Worm (Caenorhabditis elegans) whole organism, mixed stage, embryonic: ENCODE measurements around the gene Y40C5A.4.

Experiments used
- M03D4.4 ChIP-seq: sonication (generic microtip); optimal IDR thresholded peaks from 2 replicates; lab custom pipeline; 2017; ENCODE audit warnings: mild to moderate bottlenecking, missing genetic modification characterization, missing compliant biosample characterization
- bed-3 ChIP-seq: fragments of 200-800 bp; sonication (Bioruptor generic); optimal IDR thresholded peaks from 3 replicates; lab custom pipeline; 2018; ENCODE audit warnings: mild to moderate bottlenecking, missing genetic modification characterization, moderate library complexity, missing compliant biosample characterization
- blmp-1 ChIP-seq: fragments of 150-350 bp; optimal IDR thresholded peaks from 2 replicates; lab custom pipeline; 2014; ENCODE audit warnings: missing biosample characterization, missing genetic modification characterization
- ceh-39 ChIP-seq: fragments of 150-350 bp; optimal IDR thresholded peaks from 2 replicates; lab custom pipeline; 2014; ENCODE audit warnings: missing biosample characterization, missing genetic modification characterization
- ceh-43 ChIP-seq: fragments of 200-800 bp; sonication (Bioruptor generic); optimal IDR thresholded peaks from 2 replicates; lab custom pipeline; 2018; ENCODE audit warnings: mild to moderate bottlenecking, missing genetic modification characterization, moderate library complexity, missing compliant biosample characterization
- ceh-83 ChIP-seq: fragments of 200-800 bp; sonication (Bioruptor generic); optimal IDR thresholded peaks from 2 replicates; lab custom pipeline; 2018; ENCODE audit warnings: mild to moderate bottlenecking, missing genetic modification characterization, missing compliant biosample characterization
- ces-1 ChIP-seq: fragments of 150-350 bp; optimal IDR thresholded peaks from 2 replicates; lab custom pipeline; 2014; ENCODE audit warnings: missing biosample characterization, missing genetic modification reagents, missing genetic modification characterization
- cnd-1 ChIP-seq: fragments of 200-800 bp; sonication (Bioruptor generic); optimal IDR thresholded peaks from 2 replicates; lab custom pipeline; 2018; ENCODE audit warnings: mild to moderate bottlenecking, missing genetic modification characterization, missing compliant biosample characterization
- drap-1 ChIP-seq: fragments of 200-800 bp; sonication (Bioruptor generic); optimal IDR thresholded peaks from 3 replicates; lab custom pipeline; 2018; ENCODE audit warnings: mild to moderate bottlenecking, missing genetic modification characterization, missing compliant biosample characterization
- elt-1 ChIP-seq: sonication (generic microtip); optimal IDR thresholded peaks from 2 replicates; lab custom pipeline; 2017; ENCODE audit warnings: missing genetic modification characterization, mild to moderate bottlenecking, missing compliant biosample characterization, antibody characterized with exemption, moderate library complexity, borderline replicate concordance; ENCODE audit not compliant: insufficient read depth
- elt-3 ChIP-seq: fragments of 150-350 bp; optimal IDR thresholded peaks from 2 replicates; lab custom pipeline; 2014; ENCODE audit warnings: missing biosample characterization, missing genetic modification characterization
- flh-1 ChIP-seq: fragments of 200-800 bp; sonication (Bioruptor generic); optimal IDR thresholded peaks from 2 replicates; lab custom pipeline; 2018; ENCODE audit warnings: mild to moderate bottlenecking, missing genetic modification characterization, moderate library complexity, missing compliant biosample characterization
- ham-2 ChIP-seq: fragments of 200-800 bp; sonication (Bioruptor generic); optimal IDR thresholded peaks from 2 replicates; lab custom pipeline; 2018; ENCODE audit warnings: mild to moderate bottlenecking, missing genetic modification characterization, missing compliant biosample characterization
- hlh-1 ChIP-seq: fragments of 150-350 bp; optimal IDR thresholded peaks from 2 replicates; lab custom pipeline; 2014; ENCODE audit warnings: missing biosample characterization, missing genetic modification reagents, missing genetic modification characterization
- lin-13 ChIP-seq: fragments of 150-350 bp; optimal IDR thresholded peaks from 2 replicates; lab custom pipeline; 2014; ENCODE audit warnings: missing biosample characterization, missing genetic modification characterization
- lin-32 ChIP-seq: fragments of 200-800 bp; sonication (Bioruptor generic); optimal IDR thresholded peaks from 2 replicates; lab custom pipeline; 2018; ENCODE audit warnings: mild to moderate bottlenecking, missing genetic modification characterization, missing compliant biosample characterization
- lsy-2 ChIP-seq: fragments of 150-350 bp; optimal IDR thresholded peaks from 2 replicates; lab custom pipeline; 2014; ENCODE audit warnings: missing biosample characterization, missing genetic modification characterization
- mab-5 ChIP-seq: fragments of 150-350 bp; optimal IDR thresholded peaks from 2 replicates; lab custom pipeline; 2014; ENCODE audit warnings: missing biosample characterization, missing genetic modification characterization
- mep-1 ChIP-seq: fragments of 150-350 bp; optimal IDR thresholded peaks from 2 replicates; lab custom pipeline; 2017; ENCODE audit warnings: missing biosample characterization, missing genetic modification reagents, missing genetic modification characterization, inconsistent platforms
- mls-2 ChIP-seq: sonication (generic microtip); optimal IDR thresholded peaks from 2 replicates; lab custom pipeline; 2016; ENCODE audit warnings: mild to moderate bottlenecking, missing genetic modification characterization, moderate library complexity, missing compliant biosample characterization
- nhr-12 ChIP-seq: fragments of 150-350 bp; optimal IDR thresholded peaks from 2 replicates; lab custom pipeline; 2014; ENCODE audit warnings: missing biosample characterization, missing genetic modification characterization
- nhr-2 ChIP-seq: fragments of 150-350 bp; optimal IDR thresholded peaks from 2 replicates; lab custom pipeline; 2014; ENCODE audit warnings: missing biosample characterization, missing genetic modification characterization
- nhr-237 ChIP-seq: fragments of 150-350 bp; optimal IDR thresholded peaks from 2 replicates; lab custom pipeline; 2014; ENCODE audit warnings: missing biosample characterization, missing genetic modification characterization
- nhr-28 ChIP-seq: fragments of 150-350 bp; optimal IDR thresholded peaks from 2 replicates; lab custom pipeline; 2014; ENCODE audit warnings: missing biosample characterization, missing genetic modification characterization
- nhr-76 ChIP-seq: sonication (generic microtip); optimal IDR thresholded peaks from 2 replicates; lab custom pipeline; 2017; ENCODE audit warnings: missing biosample characterization, missing genetic modification characterization
- pha-4 ChIP-seq: fragments of 150-350 bp; optimal IDR thresholded peaks from 2 replicates; lab custom pipeline; 2018; ENCODE audit warnings: missing biosample characterization, missing genetic modification reagents, missing genetic modification characterization
- sem-2 ChIP-seq: fragments of 200-800 bp; sonication (Bioruptor generic); optimal IDR thresholded peaks from 2 replicates; lab custom pipeline; 2018; ENCODE audit warnings: mild to moderate bottlenecking, missing genetic modification characterization, missing compliant biosample characterization
- snpc-4 ChIP-seq: fragments of 150-350 bp; optimal IDR thresholded peaks from 2 replicates; lab custom pipeline; 2014; ENCODE audit warnings: missing biosample characterization, missing genetic modification characterization
- sptf-1 ChIP-seq: sonication (generic microtip); optimal IDR thresholded peaks from 2 replicates; lab custom pipeline; 2017; ENCODE audit warnings: mild to moderate bottlenecking, missing genetic modification characterization, moderate library complexity, missing compliant biosample characterization
- tbx-8 ChIP-seq: fragments of 200-800 bp; sonication (Bioruptor generic); optimal IDR thresholded peaks from 2 replicates; lab custom pipeline; 2018; ENCODE audit warnings: mild to moderate bottlenecking, missing genetic modification characterization, moderate library complexity, missing compliant biosample characterization
- unc-120 ChIP-seq: sonication (generic microtip); optimal IDR thresholded peaks from 2 replicates; lab custom pipeline; 2017; ENCODE audit warnings: missing genetic modification characterization, missing compliant biosample characterization; ENCODE audit not compliant: poor library complexity, severe bottlenecking
- unc-39 ChIP-seq: fragments of 150-350 bp; optimal IDR thresholded peaks from 2 replicates; lab custom pipeline; 2014; ENCODE audit warnings: missing biosample characterization, missing genetic modification characterization
- unc-62 ChIP-seq: fragments of 150-350 bp; optimal IDR thresholded peaks from 2 replicates; lab custom pipeline; 2014; ENCODE audit warnings: missing biosample characterization, missing genetic modification reagents, missing genetic modification characterization
- zip-8 ChIP-seq: fragments of 150-350 bp; optimal IDR thresholded peaks from 2 replicates; lab custom pipeline; 2014; ENCODE audit warnings: missing biosample characterization, missing genetic modification characterization
- ztf-11 ChIP-seq: fragments of 150-350 bp; optimal IDR thresholded peaks from 2 replicates; lab custom pipeline; 2014; ENCODE audit warnings: missing biosample characterization, missing genetic modification characterization

Y40C5A.4 gene

DNA sequence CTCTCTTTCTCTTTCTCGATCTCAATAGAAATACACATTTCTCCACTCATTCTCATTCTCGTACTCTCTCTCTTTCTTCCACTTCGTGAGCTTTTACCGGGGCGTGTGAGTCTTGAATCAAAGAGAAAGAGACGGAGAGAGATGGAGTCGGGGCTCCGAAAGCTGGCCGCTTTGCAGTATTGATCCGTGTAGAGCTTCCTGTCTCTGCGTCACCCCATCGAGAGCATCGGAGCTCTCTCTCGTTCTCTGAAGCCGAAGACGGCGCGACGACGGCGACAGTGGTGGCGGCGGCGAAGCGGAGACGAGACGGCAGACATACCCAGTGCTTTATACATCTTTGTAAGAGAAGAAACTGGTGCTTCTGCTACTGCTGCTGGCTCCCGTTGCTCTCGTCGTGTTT is 37.2 kb upstream of the Y40C5A.4 start:
- no peak for TF ChIP-seq unc-62 (GFP tag; lab: Kevin White, UChicago)
- TF ChIP-seq M03D4.4 (tag; lab: Kevin White, UChicago) = no peak
- TF ChIP-seq zip-8 (tag; lab: Kevin White, UChicago) = no peak
- TF ChIP-seq drap-1 = no peak
- TF ChIP-seq lin-32 (GFP tag; lab: Kevin White, UChicago) = no peak
- TF ChIP-seq lin-13 (tag; lab: Kevin White, UChicago) = no peak
- TF ChIP-seq ceh-39 (tag; lab: Kevin White, UChicago) = no peak
- TF ChIP-seq snpc-4 (tag; lab: Kevin White, UChicago) = no peak
- no peak for TF ChIP-seq elt-3 (tag; lab: Kevin White, UChicago)
- TF ChIP-seq nhr-76 = no peak
- no peak for TF ChIP-seq pha-4 (tag; lab: Kevin White, UChicago)
- TF ChIP-seq nhr-12 (tag; lab: Kevin White, UChicago) = no peak
- no peak for TF ChIP-seq sem-2 (GFP tag; lab: Kevin White, UChicago)
- TF ChIP-seq sptf-1 (tag; lab: Kevin White, UChicago) = peak; percentile 25
- TF ChIP-seq unc-39 (tag; lab: Kevin White, UChicago) = no peak
- no peak for TF ChIP-seq ceh-43 (GFP tag; lab: Kevin White, UChicago)
- peak; percentile 65 for TF ChIP-seq mls-2 (tag; lab: Kevin White, UChicago)
- TF ChIP-seq mep-1 (tag; lab: Kevin White, UChicago) = peak; percentile 45
- TF ChIP-seq ztf-11 (tag; lab: Kevin White, UChicago) = no peak
- peak; percentile 90 for TF ChIP-seq unc-120
- TF ChIP-seq nhr-28 (tag; lab: Kevin White, UChicago) = no peak
- no peak for TF ChIP-seq elt-1 (tag; lab: Kevin White, UChicago)
- no peak for TF ChIP-seq ham-2 (GFP tag; lab: Kevin White, UChicago)
- no peak for TF ChIP-seq cnd-1 (tag; lab: Kevin White, UChicago)
- no peak for TF ChIP-seq nhr-2 (tag; lab: Kevin White, UChicago)
- no peak for TF ChIP-seq ceh-83 (GFP tag; lab: Kevin White, UChicago)
- no peak for TF ChIP-seq bed-3 (GFP tag; lab: Kevin White, UChicago)
- no peak for TF ChIP-seq mab-5 (tag; lab: Kevin White, UChicago)
- no peak for TF ChIP-seq flh-1
- no peak for TF ChIP-seq tbx-8 (GFP tag; lab: Kevin White, UChicago)
- TF ChIP-seq hlh-1 = no peak
- TF ChIP-seq blmp-1 = no peak
- peak; percentile 71 for TF ChIP-seq ces-1 (GFP tag; lab: Kevin White, UChicago)
- TF ChIP-seq nhr-237 (tag; lab: Kevin White, UChicago) = peak; percentile 24
- TF ChIP-seq lsy-2 = peak; percentile 19

DNA sequence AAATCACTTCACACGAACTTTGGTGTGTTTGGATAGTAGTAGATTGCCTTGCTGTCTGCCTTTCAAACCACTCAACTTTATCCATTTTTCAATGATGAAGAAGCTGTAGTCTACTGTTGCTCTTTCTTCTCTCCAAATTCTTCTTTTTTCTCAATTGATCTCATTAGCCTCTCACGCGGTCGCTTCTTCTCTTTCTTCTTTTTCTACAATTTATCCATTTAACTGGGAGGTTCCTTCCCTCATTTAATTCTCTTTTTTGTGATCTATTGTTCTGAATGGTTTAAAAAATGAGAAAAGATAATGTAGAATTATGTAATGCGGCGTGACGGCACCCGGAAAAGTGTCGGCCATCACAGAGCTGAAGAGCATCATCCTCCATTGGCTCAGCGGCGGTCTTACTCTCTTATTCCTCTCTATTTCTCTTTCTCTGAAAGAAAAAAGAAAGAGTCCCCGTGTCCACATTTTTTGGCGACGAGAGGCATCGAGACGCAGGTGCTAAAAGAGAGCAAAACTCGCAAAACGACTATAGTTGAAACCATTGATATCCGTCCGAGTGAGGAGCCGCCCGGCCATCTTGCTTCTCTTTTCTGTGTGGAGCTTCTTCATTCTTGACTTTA is 35.7 kb upstream of the Y40C5A.4 start:
- TF ChIP-seq pha-4 (tag; lab: Kevin White, UChicago) (no peak), snpc-4 (tag; lab: Kevin White, UChicago) (no peak), mls-2 (tag; lab: Kevin White, UChicago) (peak; percentile 41), ztf-11 (tag; lab: Kevin White, UChicago) (no peak), unc-120 (peak; percentile 52), ces-1 (GFP tag; lab: Kevin White, UChicago) (peak; percentile 81), hlh-1 (no peak)

DNA sequence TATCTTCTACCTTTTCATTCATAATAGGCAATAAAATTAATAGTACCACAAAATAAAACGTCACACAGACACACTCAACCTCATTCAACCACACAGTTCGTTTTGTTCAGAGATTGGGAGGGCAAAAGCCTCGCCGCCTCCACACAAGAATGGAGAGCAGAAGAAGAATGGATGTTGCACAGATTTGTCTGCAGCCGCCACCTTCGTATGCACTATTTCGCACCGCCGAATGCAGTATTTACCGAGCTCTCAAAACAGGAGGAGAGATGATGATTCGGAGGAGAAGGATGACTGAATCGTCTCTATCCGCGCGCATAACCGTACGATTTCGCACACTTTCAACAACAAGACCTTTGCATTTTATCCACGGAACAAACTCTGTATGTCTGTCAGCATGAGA is 32.6 kb upstream of the Y40C5A.4 start:
- TF ChIP-seq cnd-1 (tag; lab: Kevin White, UChicago) (peak; percentile 18), lin-32 (GFP tag; lab: Kevin White, UChicago) (no peak)

DNA sequence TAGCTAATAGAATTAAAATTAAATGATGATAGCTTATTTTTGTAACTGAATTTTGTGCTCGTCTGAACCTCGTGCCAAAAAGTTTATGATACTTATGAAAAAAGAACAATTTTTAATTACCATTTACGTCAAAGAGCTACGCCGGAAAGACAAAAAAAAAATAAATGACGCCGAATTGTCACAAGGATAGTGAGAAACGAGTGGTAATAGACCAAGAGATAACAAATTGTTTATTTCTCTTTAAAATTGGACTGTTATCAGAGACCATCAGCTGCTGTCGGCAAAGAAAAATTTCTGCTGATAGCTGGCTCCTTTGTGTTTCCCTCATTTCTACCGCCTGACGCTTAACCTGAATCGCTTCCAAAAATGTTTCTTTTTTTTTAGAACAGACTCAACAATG is 28.8 kb upstream of the Y40C5A.4 start, which contains the start of gene pitr-1:
Gene pitr-1, plus strand, starts transcription at position 386 of the 400 bp plus-strand sequence.
- TF ChIP-seq ztf-11 (tag; lab: Kevin White, UChicago) = no peak
- no peak for TF ChIP-seq M03D4.4 (tag; lab: Kevin White, UChicago)
- TF ChIP-seq mab-5 (tag; lab: Kevin White, UChicago) = no peak
- TF ChIP-seq lin-13 (tag; lab: Kevin White, UChicago) = no peak
- TF ChIP-seq nhr-12 (tag; lab: Kevin White, UChicago) = no peak
- TF ChIP-seq sptf-1 (tag; lab: Kevin White, UChicago) = no peak
- TF ChIP-seq tbx-8 (GFP tag; lab: Kevin White, UChicago) = no peak
- no peak for TF ChIP-seq nhr-2 (tag; lab: Kevin White, UChicago)
- TF ChIP-seq ces-1 (GFP tag; lab: Kevin White, UChicago) = no peak
